Worm (Caenorhabditis elegans) whole organism, young adult: ENCODE data around the gene fipr-18.
"Not testable (repeated sequence)": the region's sequence is repeated elsewhere in the genome, so short reads cannot be mapped to it uniquely, and the experiment has no call there.

Experiments used
- B0019.2 ChIP-seq: fragments of 200-800 bp; sonication (Bioruptor generic); conservative IDR thresholded peaks from 2 replicates; pipeline ENCODE4 v1.3.6; 2022; ENCODE audit warnings: missing genetic modification reagents, missing genetic modification characterization, missing compliant biosample characterization
- C06A6.2 ChIP-seq: fragments of 200-800 bp; sonication (Bioruptor generic); conservative IDR thresholded peaks from 2 replicates; pipeline ENCODE4 v1.3.6; 2022; ENCODE audit warnings: missing genetic modification characterization, missing compliant biosample characterization
- F10E7.11 ChIP-seq: sonication (generic microtip); optimal IDR thresholded peaks from 2 replicates; lab custom pipeline; 2017; ENCODE audit warnings: mild to moderate bottlenecking, missing genetic modification characterization, moderate library complexity, missing compliant biosample characterization
- F39B2.1 ChIP-seq: fragments of 200-800 bp; sonication (Bioruptor generic); IDR thresholded peaks from 2 replicates; pipeline ENCODE4 v1.3.6; 2022; ENCODE audit warnings: missing genetic modification reagents, missing genetic modification characterization, missing compliant biosample characterization
- K12H6.12 ChIP-seq: fragments of 200-800 bp; sonication (Bioruptor generic); optimal IDR thresholded peaks from 2 replicates; lab custom pipeline; 2018; ENCODE audit warnings: mild to moderate bottlenecking, missing genetic modification characterization, missing compliant biosample characterization
- T07F8.4 ChIP-seq: sonication (generic microtip); optimal IDR thresholded peaks from 2 replicates; lab custom pipeline; 2016; ENCODE audit warnings: mild to moderate bottlenecking, missing genetic modification characterization, moderate library complexity, missing compliant biosample characterization
- ZK185.1 ChIP-seq: sonication (generic microtip); optimal IDR thresholded peaks from 2 replicates; lab custom pipeline; 2016; ENCODE audit warnings: mild to moderate bottlenecking, missing genetic modification characterization, missing compliant biosample characterization; ENCODE audit not compliant: poor library complexity, severe bottlenecking
- ama-1 ChIP-seq, 3 experiments: fragments of 150-350 bp in 1 of 3; sonication (generic microtip) in 2 of 3; optimal IDR thresholded peaks; 2 replicates each; lab custom pipeline; 2014 to 2018; ENCODE audit warnings: missing biosample characterization in 2 of 3, missing genetic modification characterization in 2 of 3, missing genetic modification reagents in 2 of 3
- athp-1 ChIP-seq: sonication (generic microtip); optimal IDR thresholded peaks from 2 replicates; lab custom pipeline; 2017; ENCODE audit warnings: mild to moderate bottlenecking, missing genetic modification characterization, missing compliant biosample characterization
- attf-5 ChIP-seq: fragments of 200-800 bp; sonication (Bioruptor generic); optimal IDR thresholded peaks from 2 replicates; lab custom pipeline; 2018; ENCODE audit warnings: mild to moderate bottlenecking, missing genetic modification characterization, missing compliant biosample characterization
- attf-6 ChIP-seq: fragments of 200-800 bp; sonication (Bioruptor generic); IDR thresholded peaks from 2 replicates; pipeline ENCODE4 v1.3.6; 2022; ENCODE audit warnings: missing genetic modification reagents, missing genetic modification characterization, missing compliant biosample characterization
- cebp-2 ChIP-seq: fragments of 200-800 bp; sonication (Bioruptor generic); IDR thresholded peaks from 2 replicates; pipeline ENCODE4 v1.3.6; 2022; ENCODE audit warnings: missing genetic modification characterization, missing compliant biosample characterization
- chd-7 ChIP-seq: sonication (generic microtip); optimal IDR thresholded peaks from 2 replicates; lab custom pipeline; 2016; ENCODE audit warnings: mild to moderate bottlenecking, missing genetic modification characterization, moderate library complexity, missing compliant biosample characterization
- dox-1 ChIP-seq: fragments of 200-800 bp; sonication (Bioruptor generic); IDR thresholded peaks from 2 replicates; pipeline ENCODE4 v1.3.6; 2022; ENCODE audit warnings: missing genetic modification reagents, missing genetic modification characterization, missing compliant biosample characterization
- egl-44 ChIP-seq: fragments of 200-800 bp; sonication (Bioruptor generic); IDR thresholded peaks from 2 replicates; pipeline ENCODE4 v1.3.6; 2022; ENCODE audit warnings: missing genetic modification reagents, missing genetic modification characterization, missing compliant biosample characterization
- egrh-3 ChIP-seq: fragments of 200-800 bp; sonication (Bioruptor generic); IDR thresholded peaks from 2 replicates; pipeline ENCODE4 v1.3.6; 2022; ENCODE audit warnings: missing genetic modification reagents, missing genetic modification characterization, missing compliant biosample characterization
- ekl-4 ChIP-seq: fragments of 200-800 bp; sonication (Bioruptor generic); IDR thresholded peaks from 2 replicates; pipeline ENCODE4 v1.3.6; 2022; ENCODE audit warnings: missing genetic modification reagents, missing genetic modification characterization, missing compliant biosample characterization
- gei-17 ChIP-seq: fragments of 200-800 bp; sonication (Bioruptor generic); optimal IDR thresholded peaks from 2 replicates; lab custom pipeline; 2018; ENCODE audit warnings: mild to moderate bottlenecking, missing genetic modification characterization, missing compliant biosample characterization
- hmg-1.2 ChIP-seq: fragments of 200-800 bp; sonication (Bioruptor generic); IDR thresholded peaks from 2 replicates; pipeline ENCODE4 v1.3.6; 2022; ENCODE audit warnings: missing genetic modification reagents, missing genetic modification characterization, missing compliant biosample characterization
- let-607 ChIP-seq, 2 experiments: fragments of 200-800 bp in 1 of 2; sonication (Bioruptor generic) in 1 of 2; sonication (generic microtip) in 1 of 2; optimal IDR thresholded peaks; 2 replicates each; lab custom pipeline; 2016 to 2018; ENCODE audit warnings: mild to moderate bottlenecking in 2 of 2, missing compliant biosample characterization in 2 of 2, missing genetic modification characterization in 2 of 2, moderate library complexity in 2 of 2, missing genotype in 1 of 2
- lin-54 ChIP-seq: fragments of 200-800 bp; sonication (Bioruptor generic); optimal IDR thresholded peaks from 2 replicates; lab custom pipeline; 2018; ENCODE audit warnings: mild to moderate bottlenecking, missing genetic modification characterization, missing compliant biosample characterization
- madf-10 ChIP-seq: sonication (generic microtip); optimal IDR thresholded peaks from 2 replicates; lab custom pipeline; 2016; ENCODE audit warnings: mild to moderate bottlenecking, missing genetic modification characterization, missing compliant biosample characterization
- mcd-1 ChIP-seq: fragments of 200-800 bp; sonication (Bioruptor generic); IDR thresholded peaks from 2 replicates; pipeline ENCODE4 v1.3.6; 2022; ENCODE audit warnings: missing genetic modification reagents, missing genetic modification characterization, missing compliant biosample characterization
- mel-28 ChIP-seq: sonication (generic microtip); optimal IDR thresholded peaks from 2 replicates; lab custom pipeline; 2016; ENCODE audit warnings: borderline replicate concordance, mild to moderate bottlenecking, missing genetic modification characterization, missing compliant biosample characterization
- mes-4 ChIP-seq: sonication (generic microtip); optimal IDR thresholded peaks from 2 replicates; lab custom pipeline; 2016; ENCODE audit warnings: missing genotype, missing genetic modification characterization, missing compliant biosample characterization
- mxl-1 ChIP-seq: sonication (generic microtip); optimal IDR thresholded peaks from 2 replicates; lab custom pipeline; 2016; ENCODE audit warnings: missing genetic modification characterization, missing compliant biosample characterization
- nhr-179 ChIP-seq: sonication (generic microtip); optimal IDR thresholded peaks from 2 replicates; lab custom pipeline; 2016; ENCODE audit warnings: mild to moderate bottlenecking, missing genetic modification characterization, missing compliant biosample characterization
- pbrm-1 ChIP-seq: fragments of 200-800 bp; sonication (Bioruptor generic); IDR thresholded peaks from 2 replicates; pipeline ENCODE4 v1.3.6; 2022; ENCODE audit warnings: missing genetic modification reagents, missing genetic modification characterization, missing compliant biosample characterization
- rcor-1 ChIP-seq: fragments of 200-800 bp; sonication (Bioruptor generic); IDR thresholded peaks from 2 replicates; pipeline ENCODE4 v1.3.6; 2022; ENCODE audit warnings: missing genetic modification reagents, missing genetic modification characterization, missing compliant biosample characterization
- rec-8 ChIP-seq, 2 experiments: sonication (generic microtip); optimal IDR thresholded peaks; 2 replicates each; lab custom pipeline; 2016; ENCODE audit warnings: mild to moderate bottlenecking in 2 of 2, missing genetic modification characterization in 2 of 2, missing genetic modification reagents in 2 of 2, missing genotype in 2 of 2, missing biosample characterization in 1 of 2, missing compliant biosample characterization in 1 of 2, moderate library complexity in 1 of 2
- sea-2 ChIP-seq: fragments of 200-800 bp; sonication (Bioruptor generic); IDR thresholded peaks from 2 replicates; pipeline ENCODE4 v1.3.6; 2022; ENCODE audit warnings: missing genetic modification characterization, missing compliant biosample characterization
- snpc-1.1 ChIP-seq: sonication (generic microtip); optimal IDR thresholded peaks from 2 replicates; lab custom pipeline; 2017; ENCODE audit warnings: missing genetic modification characterization, mild to moderate bottlenecking, missing compliant biosample characterization, antibody characterized with exemption, moderate library complexity, missing genotype, missing genetic modification reagents; ENCODE audit not compliant: insufficient read depth
- snpc-1.3 ChIP-seq: sonication (generic microtip); optimal IDR thresholded peaks from 2 replicates; lab custom pipeline; 2017; ENCODE audit warnings: missing genetic modification characterization, mild to moderate bottlenecking, missing compliant biosample characterization, antibody characterized with exemption, moderate library complexity, missing genotype, missing genetic modification reagents; ENCODE audit not compliant: insufficient read depth
- somi-1 ChIP-seq: fragments of 200-800 bp; sonication (Bioruptor generic); optimal IDR thresholded peaks from 2 replicates; lab custom pipeline; 2018; ENCODE audit warnings: mild to moderate bottlenecking, missing genetic modification characterization, missing compliant biosample characterization
- tbx-9 ChIP-seq: sonication (generic microtip); optimal IDR thresholded peaks from 2 replicates; lab custom pipeline; 2016; ENCODE audit warnings: borderline replicate concordance, missing genetic modification characterization, inconsistent platforms, missing compliant biosample characterization
- zfh-2 ChIP-seq: fragments of 200-800 bp; sonication (Bioruptor generic); conservative IDR thresholded peaks from 2 replicates; pipeline ENCODE4 v1.3.6; 2022; ENCODE audit warnings: missing genetic modification reagents, missing genetic modification characterization, missing compliant biosample characterization
- ztf-18 ChIP-seq: sonication (generic microtip); optimal IDR thresholded peaks from 2 replicates; lab custom pipeline; 2016; ENCODE audit warnings: missing genotype, mild to moderate bottlenecking, missing genetic modification characterization, missing compliant biosample characterization
- ztf-26 ChIP-seq: sonication (generic microtip); optimal IDR thresholded peaks from 2 replicates; lab custom pipeline; 2017; ENCODE audit warnings: missing genetic modification characterization, missing compliant biosample characterization

The fipr-18 gene

ce11 chrIII:7465347-7465746 lies 6.2 kb downstream of the fipr-18 start, which contains the start of gene fum-1 (continued):
- TF ChIP-seq zfh-2 (GFP tag; lab: Robert Waterston, UW) (no peak), snpc-1.3 (no peak), K12H6.12 (no peak), madf-10 (tag; lab: Kevin White, UChicago) (peak; percentile 40), gei-17 (GFP tag; lab: Kevin White, UChicago) (no peak), pbrm-1 (GFP tag; lab: Robert Waterston, UW) (no peak), B0019.2 (GFP tag; lab: Robert Waterston, UW) (no peak), mes-4 (tag; lab: Kevin White, UChicago) (no peak), C06A6.2 (GFP tag; lab: Robert Waterston, UW) (no peak), cebp-2 (GFP tag; lab: Robert Waterston, UW) (no peak), rec-8 (tag; optimal IDR thresholded peaks at IDR 0.05; lab: Kevin White, UChicago) (no peak), F39B2.1 (GFP tag; lab: Robert Waterston, UW) (no peak), snpc-1.1 (tag; lab: Kevin White, UChicago) (no peak), chd-7 (no peak), ama-1 (optimal IDR thresholded peaks at IDR 0.05; lab: Kevin White, UChicago) (peak; percentile 5), ama-1 (GFP tag; optimal IDR thresholded peaks at IDR 0.05; lab: Kevin White, UChicago) (no peak), athp-1 (tag; lab: Kevin White, UChicago) (no peak), sea-2 (GFP tag; lab: Robert Waterston, UW) (no peak), nhr-179 (tag; lab: Kevin White, UChicago) (no peak), ZK185.1 (tag; lab: Kevin White, UChicago) (no peak), somi-1 (peak; percentile 58), mcd-1 (GFP tag; lab: Robert Waterston, UW) (peak; percentile 56), rcor-1 (GFP tag; lab: Robert Waterston, UW) (no peak), let-607 (tag; optimal IDR thresholded peaks at IDR 0.05; lab: Kevin White, UChicago) (peak in 1 of 2 experiments; percentile 27), mel-28 (tag; lab: Kevin White, UChicago) (no peak), egrh-3 (GFP tag; lab: Robert Waterston, UW) (no peak), hmg-1.2 (GFP tag; lab: Robert Waterston, UW) (peak; percentile 76), ekl-4 (GFP tag; lab: Robert Waterston, UW) (0 out of 2 replicates have a peak, but pooled peaks have one; percentile 29), attf-5 (GFP tag; lab: Kevin White, UChicago) (peak; percentile 58), mxl-1 (tag; lab: Kevin White, UChicago) (no peak), lin-54 (GFP tag; lab: Kevin White, UChicago) (peak; percentile 10), dox-1 (peak; percentile 55; the same call in 1 of the 2 replicates), ztf-18 (tag; lab: Kevin White, UChicago) (peak; percentile 27), egl-44 (GFP tag; lab: Robert Waterston, UW) (no peak), attf-6 (no peak), ztf-26 (tag; lab: Kevin White, UChicago) (peak; percentile 55)
- TF ChIP-seq, all 124 proteins: peak for 23

ce11 chrIII:7468980-7469379 lies 9.9 kb downstream of the fipr-18 start, which contains the start of gene H14A12.5:
Gene H14A12.5, minus strand, starts transcription at chrIII:7469080.
- not testable (repeated sequence) for TF ChIP-seq F10E7.11; T07F8.4 (tag; lab: Kevin White, UChicago); tbx-9 (tag; lab: Kevin White, UChicago)
